Worm (Caenorhabditis elegans): Measurements from ENCODE around the gene F14D7.3.

The F14D7.3 gene

ce11 chrV:14312695-14313094, 16.1 kb downstream of the F14D7.3 start, which contains the start of gene F14D7.8:
TSS of gene F14D7.8 (minus strand) at chrV:14312795.
- TF ChIP-seq ama-1 (optimal IDR thresholded peaks at IDR 0.05) = no peak
- no peak for TF ChIP-seq aly-1 (tag; optimal IDR thresholded peaks at IDR 0.05)
- TF ChIP-seq hmbx-1 (tag; optimal IDR thresholded peaks at IDR 0.05) = no peak
- no peak for TF ChIP-seq sea-1 (GFP tag; conservative IDR thresholded peaks at IDR 0.05)
- TF ChIP-seq B0310.2 (tag; optimal IDR thresholded peaks at IDR 0.05) = no peak
- TF ChIP-seq tbx-11 (GFP tag; IDR thresholded peaks at IDR 0.05) = no peak

ce11 chrV:14314236-14314635, 17.6 kb downstream of the F14D7.3 start, which contains the start of gene F47B8.1:
TSS of gene F47B8.1 (minus strand) at chrV:14314336.
- TF ChIP-seq scrt-1 (GFP tag; IDR thresholded peaks at IDR 0.05) (no peak), hnd-1 (tag; optimal IDR thresholded peaks at IDR 0.05) (no peak), pes-1 (GFP tag; IDR thresholded peaks at IDR 0.05) (no peak)

- TF ChIP-seq pes-1 (GFP tag; IDR thresholded peaks at IDR 0.05) (no peak), ceh-36 (tag; optimal IDR thresholded peaks at IDR 0.05) (no peak), hmg-4 (GFP tag; optimal IDR thresholded peaks at IDR 0.05) (no peak), tbx-11 (GFP tag; IDR thresholded peaks at IDR 0.05) (no peak), ama-1 (optimal IDR thresholded peaks at IDR 0.05) (no peak)
Measured at ce11 chrV:14316525-14316924, 19.9 kb downstream of the F14D7.3 start, which contains the start of gene F47B8.2. TSS of gene F47B8.2 (minus strand) at chrV:14316625.

ce11 chrV:14317204-14317603, 20.6 kb downstream of the F14D7.3 start:
- TF ChIP-seq hmg-4 (GFP tag; optimal IDR thresholded peaks at IDR 0.05) (no peak), tbx-37 (GFP tag; conservative IDR thresholded peaks at IDR 0.05) (no peak), F13C5.2 (tag; optimal IDR thresholded peaks at IDR 0.05) (no peak), ceh-13 (GFP tag; optimal IDR thresholded peaks at IDR 0.05) (no peak), hnd-1 (tag; optimal IDR thresholded peaks at IDR 0.05) (no peak), flt-1 (GFP tag; IDR thresholded peaks at IDR 0.05) (no peak), ceh-36 (tag; optimal IDR thresholded peaks at IDR 0.05) (no peak), scrt-1 (GFP tag; IDR thresholded peaks at IDR 0.05) (no peak)

- TF ChIP-seq scrt-1 (GFP tag; IDR thresholded peaks at IDR 0.05) = no peak
- no peak for TF ChIP-seq B0310.2 (tag; optimal IDR thresholded peaks at IDR 0.05)
- no peak for TF ChIP-seq flt-1 (GFP tag; IDR thresholded peaks at IDR 0.05)
- TF ChIP-seq tbx-11 (GFP tag; IDR thresholded peaks at IDR 0.05) = no peak
- no peak for TF ChIP-seq hmbx-1 (tag; optimal IDR thresholded peaks at IDR 0.05)
Measured at ce11 chrV:14317621-14318020, 21.0 kb downstream of the F14D7.3 start.

- TF ChIP-seq aly-1 (tag; optimal IDR thresholded peaks at IDR 0.05) = peak; percentile 55
- no peak for TF ChIP-seq B0310.2 (tag; optimal IDR thresholded peaks at IDR 0.05)
- no peak for TF ChIP-seq ceh-13 (GFP tag; optimal IDR thresholded peaks at IDR 0.05)
- no peak for TF ChIP-seq F13C5.2 (tag; optimal IDR thresholded peaks at IDR 0.05)
Measured at ce11 chrV:14319101-14319781, 22.6 kb downstream of the F14D7.3 start, which contains the start of gene F47B8.13. TSS of gene F47B8.13 (minus strand) at chrV:14319731.

ce11 chrV:14320246-14320645, 23.6 kb downstream of the F14D7.3 start, which contains the start of gene F47B8.14:
TSS of gene F47B8.14 (plus strand) at chrV:14320546.
- no peak for TF ChIP-seq hmg-4 (GFP tag; optimal IDR thresholded peaks at IDR 0.05)
- TF ChIP-seq F13C5.2 (tag; optimal IDR thresholded peaks at IDR 0.05) = no peak
- no peak for TF ChIP-seq aly-1 (tag; optimal IDR thresholded peaks at IDR 0.05)
- no peak for TF ChIP-seq ama-1 (optimal IDR thresholded peaks at IDR 0.05)
- TF ChIP-seq B0310.2 (tag; optimal IDR thresholded peaks at IDR 0.05) = no peak
- TF ChIP-seq tbx-37 (GFP tag; conservative IDR thresholded peaks at IDR 0.05) = no peak

- TF ChIP-seq flt-1 (GFP tag; IDR thresholded peaks at IDR 0.05) = no peak
- TF ChIP-seq ceh-36 (tag; optimal IDR thresholded peaks at IDR 0.05) = no peak
- 0 out of 2 replicates have a peak, but pooled peaks have one; percentile 21 for TF ChIP-seq sea-1 (GFP tag; conservative IDR thresholded peaks at IDR 0.05)
Measured at ce11 chrV:14320730-14321319, 24.2 kb downstream of the F14D7.3 start.

ce11 chrV:14322743-14323142, 26.1 kb downstream of the F14D7.3 start, which contains the start of gene F47B8.3:
TSS of gene F47B8.3 (minus strand) at chrV:14323003.
- TF ChIP-seq tbx-37 (GFP tag; conservative IDR thresholded peaks at IDR 0.05) (no peak), B0310.2 (tag; optimal IDR thresholded peaks at IDR 0.05) (no peak), scrt-1 (GFP tag; IDR thresholded peaks at IDR 0.05) (no peak), ceh-36 (tag; optimal IDR thresholded peaks at IDR 0.05) (no peak)
